Worm (Caenorhabditis elegans) whole organism, L2 larva: ENCODE measurements around the gene K09H11.9.

Source experiments
- aly-2 ChIP-seq: fragments of 150-350 bp; optimal IDR thresholded peaks from 2 replicates; lab custom pipeline; 2014; ENCODE audit warnings: missing biosample characterization, missing genetic modification characterization
- ama-1 ChIP-seq: fragments of 150-350 bp; optimal IDR thresholded peaks from 2 replicates; lab custom pipeline; 2018; ENCODE audit warnings: inconsistent platforms
- crh-2 ChIP-seq: sonication (generic microtip); optimal IDR thresholded peaks from 2 replicates; lab custom pipeline; 2017; ENCODE audit warnings: missing biosample characterization, missing genetic modification characterization
- egl-27 ChIP-seq: sonication (generic microtip); optimal IDR thresholded peaks from 3 replicates; lab custom pipeline; 2017; ENCODE audit warnings: missing biosample characterization, missing genetic modification reagents, missing genetic modification characterization
- nhr-12 ChIP-seq: fragments of 150-350 bp; optimal IDR thresholded peaks from 2 replicates; lab custom pipeline; 2014; ENCODE audit warnings: missing biosample characterization, missing genetic modification characterization
- nhr-25 ChIP-seq: fragments of 150-350 bp; sonication (generic microtip); optimal IDR thresholded peaks from 3 replicates; lab custom pipeline; 2014; ENCODE audit warnings: missing biosample characterization, missing genetic modification characterization
- nhr-77 ChIP-seq: fragments of 150-350 bp; optimal IDR thresholded peaks from 2 replicates; lab custom pipeline; 2014; ENCODE audit warnings: missing biosample characterization, missing genetic modification characterization
- unc-39 ChIP-seq: fragments of 150-350 bp; optimal IDR thresholded peaks from 2 replicates; lab custom pipeline; 2014; ENCODE audit warnings: missing biosample characterization, missing genetic modification characterization
- unc-62 ChIP-seq: fragments of 150-350 bp; optimal IDR thresholded peaks from 2 replicates; lab custom pipeline; 2014; ENCODE audit warnings: missing biosample characterization, missing genetic modification reagents, missing genetic modification characterization
- ztf-11 ChIP-seq: sonication (generic microtip); optimal IDR thresholded peaks from 2 replicates; lab custom pipeline; 2017; ENCODE audit warnings: missing biosample characterization, missing genetic modification characterization

DNA sequence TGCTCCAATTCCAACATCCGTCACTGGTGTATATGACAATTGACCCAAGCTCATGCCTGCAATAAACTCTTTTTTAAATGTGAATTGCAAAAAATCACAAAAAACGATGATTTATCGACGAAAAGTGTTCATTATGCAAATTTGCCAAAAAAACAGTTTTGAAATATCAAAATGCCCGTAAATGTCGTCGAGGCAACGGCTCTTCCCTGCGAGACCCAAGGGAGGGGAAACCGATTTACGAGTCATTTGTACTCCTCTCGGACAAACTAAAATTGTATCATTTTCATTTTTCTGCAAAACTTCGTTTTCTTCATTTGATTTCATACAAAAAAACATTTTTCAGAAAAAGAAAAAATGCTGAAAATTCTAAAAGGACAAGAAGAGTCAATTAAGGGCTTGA lies 31.9 kb downstream of the K09H11.9 start, which contains the start of the genes hmgs-1 and F25B4.4:
- no peak for TF ChIP-seq unc-39 (tag; lab: Kevin White, UChicago)
- no peak for TF ChIP-seq nhr-12 (tag; lab: Kevin White, UChicago)
- TF ChIP-seq nhr-77 (tag; lab: Kevin White, UChicago) = peak; percentile 47
- TF ChIP-seq unc-62 (GFP tag; lab: Kevin White, UChicago) = peak; percentile 49
- TF ChIP-seq egl-27 (tag; lab: Kevin White, UChicago) = peak; percentile 91
- peak; percentile 93 for TF ChIP-seq nhr-25 (tag; lab: Kevin White, UChicago)
- TF ChIP-seq crh-2 (tag; lab: Kevin White, UChicago) = peak; percentile 94
- no peak for TF ChIP-seq ztf-11 (tag; lab: Kevin White, UChicago)
- no peak for TF ChIP-seq aly-2
- TF ChIP-seq ama-1 (lab: Kevin White, UChicago) = peak; percentile 57
